Fruit fly (Drosophila melanogaster): Measurements from ENCODE around the gene exd.

dm6 chrX:15950056-15950455, 42.2 kb upstream of the exd start:
- TF ChIP-seq CTCF (optimal IDR thresholded peaks at IDR 0.05) (no peak), CG8478 (optimal IDR thresholded peaks at IDR 0.05) (no peak)
